Worm (Caenorhabditis elegans): ENCODE measurements around the gene F40G9.8.

- TF ChIP-seq chd-7 (tag; optimal IDR thresholded peaks at IDR 0.05) (no peak), ama-1 (optimal IDR thresholded peaks at IDR 0.05) (no peak), ama-1 (GFP tag; optimal IDR thresholded peaks at IDR 0.05) (no peak), fkh-3 (tag; optimal IDR thresholded peaks at IDR 0.05) (no peak), zfh-2 (GFP tag; conservative IDR thresholded peaks at IDR 0.05) (peak; percentile 60; the same call in 1 of the 2 replicates), B0336.3 (GFP tag; IDR thresholded peaks at IDR 0.05) (no peak), snpc-4 (GFP tag; optimal IDR thresholded peaks at IDR 0.05) (no peak), snpc-4 (tag; optimal IDR thresholded peaks at IDR 0.05) (no peak), T07F8.4 (tag; optimal IDR thresholded peaks at IDR 0.05) (no peak), die-1 (tag; optimal IDR thresholded peaks at IDR 0.05) (no peak), sptf-2 (GFP tag; optimal IDR thresholded peaks at IDR 0.05) (no peak), ceh-100 (GFP tag; IDR thresholded peaks at IDR 0.05) (no peak), dpl-1 (GFP tag; optimal IDR thresholded peaks at IDR 0.05) (no peak), ceh-91 (GFP tag; IDR thresholded peaks at IDR 0.05) (no peak)
These were observed 6.7 kb downstream of the F40G9.8 start for ce11 chrIII:157980-158379.
